Worm (Caenorhabditis elegans): ENCODE measurements around the gene T25B9.1.

T25B9.1 gene

DNA sequence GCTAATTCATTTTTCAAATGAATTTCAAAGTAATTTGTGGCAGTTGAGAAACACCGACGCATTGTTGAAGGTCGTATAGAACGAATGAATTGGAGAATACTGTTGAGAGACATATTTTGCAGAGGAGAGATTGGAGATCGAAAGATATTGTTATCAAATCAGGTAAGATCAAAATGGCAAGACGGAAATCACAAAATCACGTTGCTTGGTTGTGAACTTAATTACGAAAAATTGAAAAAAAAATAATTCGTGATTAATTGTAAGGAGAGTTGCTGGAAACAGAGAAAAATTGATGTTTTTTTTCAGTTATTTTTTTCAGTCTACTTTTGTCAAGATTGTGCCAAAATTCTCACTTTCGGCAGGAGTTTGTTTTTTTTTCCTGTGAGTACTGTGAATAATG is at the start of gene T25B9.1:
Gene T25B9.1, minus strand, starts transcription at position 101 of the 400 bp plus-strand sequence.
- TF ChIP-seq unc-62 (GFP tag; optimal IDR thresholded peaks at IDR 0.05): no peak

- TF ChIP-seq unc-62 (GFP tag; optimal IDR thresholded peaks at IDR 0.05): no peak
These were observed 49.4 kb upstream of the T25B9.1 start, which contains the start of gene zipt-2.1 for ce11 chrIV:10799354-10799753. TSS of gene zipt-2.1 (plus strand) at chrIV:10799654.

DNA sequence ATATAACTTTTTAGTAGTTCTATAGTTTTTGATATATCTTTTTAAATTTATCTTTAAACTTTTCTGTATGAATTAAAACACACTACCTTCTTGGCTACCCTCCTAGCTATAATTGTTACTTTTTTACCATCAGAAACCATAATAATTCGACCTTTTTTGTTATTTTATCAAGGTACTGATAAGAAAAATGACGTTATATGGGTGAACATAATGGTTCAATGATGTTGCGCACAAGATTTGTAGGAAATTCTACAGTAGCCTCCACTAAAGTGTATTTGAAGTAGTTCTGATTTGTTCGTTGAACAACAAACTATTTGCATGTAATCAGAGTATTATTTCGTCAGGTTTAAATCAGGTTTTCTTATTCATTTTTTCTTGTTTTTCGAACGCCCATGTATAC is 48.7 kb upstream of the T25B9.1 start:
- no peak for TF ChIP-seq unc-62 (GFP tag; optimal IDR thresholded peaks at IDR 0.05)

- TF ChIP-seq unc-62 (GFP tag; optimal IDR thresholded peaks at IDR 0.05): no peak
These were observed 46.8 kb upstream of the T25B9.1 start for ce11 chrIV:10796707-10797106.

- no peak for TF ChIP-seq unc-62 (GFP tag; optimal IDR thresholded peaks at IDR 0.05)
These were observed 45.7 kb upstream of the T25B9.1 start for ce11 chrIV:10795678-10796077.

- TF ChIP-seq unc-62 (GFP tag; optimal IDR thresholded peaks at IDR 0.05): no peak
These were observed 40.4 kb upstream of the T25B9.1 start, which contains the start of gene pept-2 for ce11 chrIV:10790353-10790752. TSS of gene pept-2 (plus strand) at chrIV:10790653.

DNA sequence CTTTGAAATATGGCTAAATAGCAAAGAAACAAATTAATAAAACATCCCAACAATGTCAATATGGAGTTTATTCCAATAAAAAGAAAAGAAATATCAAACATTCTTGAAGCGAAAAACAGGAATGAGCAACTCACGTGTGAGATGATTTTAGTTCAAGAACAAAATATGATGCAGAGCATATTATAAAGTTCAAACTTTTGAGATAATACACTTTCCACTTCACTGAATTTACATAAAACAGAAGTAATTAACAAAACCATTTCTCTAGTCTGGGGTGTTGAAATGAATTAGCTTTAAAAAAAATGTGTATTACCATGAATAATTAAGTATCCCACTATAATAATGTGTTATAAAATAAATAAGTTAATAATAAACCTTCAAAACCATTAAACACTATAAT is 36.8 kb upstream of the T25B9.1 start, which contains the start of gene srd-7:
Gene srd-7, minus strand, starts transcription at position 101 of the 400 bp plus-strand sequence.
- no peak for TF ChIP-seq unc-62 (GFP tag; optimal IDR thresholded peaks at IDR 0.05)

DNA sequence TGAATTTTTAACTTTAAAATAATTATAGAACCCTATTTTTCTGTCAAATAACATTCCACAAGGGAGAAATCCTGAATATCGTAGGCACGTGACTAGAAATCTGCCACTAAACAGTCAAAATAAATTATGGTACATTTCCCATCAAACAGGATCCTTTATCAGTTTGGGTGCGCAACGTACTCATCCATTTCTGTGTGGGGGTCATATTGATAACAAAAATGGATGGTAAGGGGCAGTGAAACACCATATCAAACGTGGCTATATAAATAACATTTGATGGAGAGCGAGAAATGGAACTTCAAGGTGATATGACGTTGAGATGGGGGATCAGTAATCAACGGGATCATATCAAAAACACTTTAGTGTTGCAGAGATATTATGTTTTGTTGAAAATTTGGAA is 34.1 kb upstream of the T25B9.1 start:
- no peak for TF ChIP-seq unc-62 (GFP tag; optimal IDR thresholded peaks at IDR 0.05)

- no peak for TF ChIP-seq unc-62 (GFP tag; optimal IDR thresholded peaks at IDR 0.05)
These were observed 32.1 kb upstream of the T25B9.1 start for ce11 chrIV:10782014-10782413.

DNA sequence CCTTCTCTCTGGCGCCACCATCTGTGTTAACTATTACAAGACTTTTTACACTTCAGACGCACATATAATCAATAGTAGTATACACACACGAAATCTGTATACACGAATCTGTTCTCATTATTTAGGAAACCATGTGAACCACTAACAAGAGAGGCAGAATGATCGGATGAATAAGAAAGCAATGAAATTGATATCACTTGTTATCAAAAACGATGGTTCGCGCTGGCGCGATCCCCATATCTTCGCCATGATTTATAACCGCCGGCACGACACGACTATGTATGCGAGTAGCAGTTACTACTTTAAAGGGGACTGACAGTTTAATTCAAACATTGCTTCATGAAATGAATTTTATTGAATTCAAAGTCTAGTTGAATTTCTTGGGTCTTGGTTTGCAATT is 31.4 kb upstream of the T25B9.1 start:
- TF ChIP-seq unc-62 (GFP tag; optimal IDR thresholded peaks at IDR 0.05): no peak

DNA sequence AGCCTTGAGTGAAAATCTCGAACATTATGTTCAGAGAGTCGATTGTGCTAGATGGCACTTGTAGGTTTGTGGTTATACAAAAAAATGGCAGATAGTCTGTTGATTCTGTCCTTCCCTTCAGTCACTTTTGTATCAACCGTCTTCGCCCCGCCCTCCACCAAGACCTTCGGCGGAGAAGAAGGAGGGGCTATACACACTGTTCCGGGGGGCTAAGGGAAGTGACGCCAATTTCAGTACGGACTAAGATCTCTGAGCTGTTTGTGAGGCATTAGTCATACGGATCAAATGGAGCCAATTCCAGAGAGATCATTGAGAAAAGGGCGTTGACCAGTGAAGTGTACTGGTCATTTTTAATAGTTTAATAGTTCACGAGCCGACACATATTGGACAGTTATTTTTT is 30.6 kb upstream of the T25B9.1 start, which contains the start of gene swt-3:
Gene swt-3, minus strand, starts transcription at position 101 of the 400 bp plus-strand sequence.
- no peak for TF ChIP-seq unc-62 (GFP tag; optimal IDR thresholded peaks at IDR 0.05)

DNA sequence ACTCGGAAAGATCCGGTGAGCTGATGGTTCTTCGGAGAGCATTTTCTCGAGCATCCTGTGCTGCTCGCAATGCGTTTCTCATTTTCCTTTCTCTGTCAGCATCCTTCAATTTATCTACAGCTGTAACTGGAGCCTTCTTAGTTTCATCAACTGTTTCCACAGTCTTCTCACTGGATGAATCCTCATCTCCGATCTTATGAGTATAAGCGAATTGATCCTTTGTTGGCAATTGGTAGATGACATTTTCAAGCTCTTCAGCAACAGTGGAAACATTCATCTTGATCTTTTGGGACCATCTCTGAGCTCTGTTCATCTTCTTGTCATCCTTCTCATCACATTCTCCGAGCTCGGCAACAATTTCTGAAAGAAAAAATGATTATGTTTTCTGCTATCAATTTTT is 29.4 kb upstream of the T25B9.1 start:
- no peak for TF ChIP-seq unc-62 (GFP tag; optimal IDR thresholded peaks at IDR 0.05)

ce11 chrIV:10778582-10778981 is 28.6 kb upstream of the T25B9.1 start:
- no peak for TF ChIP-seq unc-62 (GFP tag; optimal IDR thresholded peaks at IDR 0.05)

ce11 chrIV:10777600-10777999 is 27.7 kb upstream of the T25B9.1 start:
- no peak for TF ChIP-seq unc-62 (GFP tag; optimal IDR thresholded peaks at IDR 0.05)

- no peak for TF ChIP-seq unc-62 (GFP tag; optimal IDR thresholded peaks at IDR 0.05)
These were observed 27.1 kb upstream of the T25B9.1 start for ce11 chrIV:10777076-10777475.

DNA sequence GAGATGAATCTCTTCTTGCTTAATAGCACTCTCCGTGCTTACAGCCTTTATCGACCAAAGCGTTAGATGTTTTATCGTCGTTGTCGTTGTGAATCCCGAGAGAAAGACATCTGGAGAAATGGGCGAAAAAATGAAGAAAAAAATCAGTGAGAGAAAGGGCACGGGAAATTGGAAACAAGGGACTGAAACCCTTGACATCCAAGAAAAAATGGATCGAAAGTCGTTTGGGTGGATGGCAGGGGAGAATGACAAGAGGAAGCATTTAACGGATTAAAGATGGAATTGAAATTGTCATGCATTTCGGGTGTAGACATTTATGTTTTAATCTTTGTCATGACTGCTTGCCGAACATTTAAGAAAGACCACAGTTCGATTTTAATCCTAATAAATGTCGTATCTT is 23.9 kb upstream of the T25B9.1 start, which contains the start of gene inpp-1:
Gene inpp-1, minus strand, starts transcription at position 101 of the 400 bp plus-strand sequence.
- no peak for TF ChIP-seq unc-62 (GFP tag; optimal IDR thresholded peaks at IDR 0.05)

- TF ChIP-seq unc-62 (GFP tag; optimal IDR thresholded peaks at IDR 0.05): no peak
These were observed 21.4 kb upstream of the T25B9.1 start for ce11 chrIV:10771296-10771695.

- no peak for TF ChIP-seq unc-62 (GFP tag; optimal IDR thresholded peaks at IDR 0.05)
These were observed 19.4 kb upstream of the T25B9.1 start, which contains the start of gene T25B9.9 for ce11 chrIV:10769353-10769752. TSS of gene T25B9.9 (plus strand) at chrIV:10769653.

All from whole organism, dauer.